Worm (Caenorhabditis elegans) whole organism, young adult: ENCODE results near the gene F22D3.4.

Experiments used
- F10E7.11 ChIP-seq: sonication (generic microtip); optimal IDR thresholded peaks from 2 replicates; lab custom pipeline; 2017; ENCODE audit warnings: mild to moderate bottlenecking, missing genetic modification characterization, moderate library complexity, missing compliant biosample characterization
- F22D6.2 ChIP-seq: sonication (generic microtip); optimal IDR thresholded peaks from 2 replicates; lab custom pipeline; 2016; ENCODE audit warnings: mild to moderate bottlenecking, missing genetic modification characterization, missing compliant biosample characterization
- F55B11.4 ChIP-seq: sonication (generic microtip); optimal IDR thresholded peaks from 2 replicates; lab custom pipeline; 2016; ENCODE audit warnings: missing compliant biosample characterization, missing genetic modification characterization, borderline replicate concordance; ENCODE audit not compliant: insufficient read depth
- F57A8.1 ChIP-seq: fragments of 200-800 bp; sonication (Bioruptor generic); optimal IDR thresholded peaks from 2 replicates; lab custom pipeline; 2018; ENCODE audit warnings: mild to moderate bottlenecking, missing genetic modification characterization, moderate library complexity, missing compliant biosample characterization
- F57C9.4 ChIP-seq: sonication (generic microtip); optimal IDR thresholded peaks from 2 replicates; lab custom pipeline; 2017; ENCODE audit warnings: mild to moderate bottlenecking, missing genetic modification characterization, missing compliant biosample characterization
- T26A5.8 ChIP-seq: sonication (generic microtip); optimal IDR thresholded peaks from 2 replicates; lab custom pipeline; 2016; ENCODE audit warnings: missing genetic modification characterization, missing compliant biosample characterization
- Y53F4B.3 ChIP-seq: fragments of 200-800 bp; sonication (Bioruptor generic); IDR thresholded peaks from 2 replicates; pipeline ENCODE4 v1.3.6; 2022; ENCODE audit warnings: missing genetic modification reagents, missing genetic modification characterization, missing compliant biosample characterization
- Y56A3A.18 ChIP-seq: fragments of 200-800 bp; sonication (Bioruptor generic); IDR thresholded peaks from 2 replicates; pipeline ENCODE4 v1.3.6; 2022; ENCODE audit warnings: missing genetic modification reagents, missing genetic modification characterization, missing compliant biosample characterization
- Y79H2A.3 ChIP-seq: fragments of 200-800 bp; sonication (Bioruptor generic); conservative IDR thresholded peaks from 2 replicates; pipeline ENCODE4 v1.3.6; 2022; ENCODE audit warnings: missing genetic modification reagents, missing genetic modification characterization, missing compliant biosample characterization
- aptf-2 ChIP-seq: fragments of 200-800 bp; sonication (Bioruptor generic); conservative IDR thresholded peaks from 2 replicates; pipeline ENCODE4 v1.3.6; 2022; ENCODE audit warnings: missing genetic modification reagents, missing genetic modification characterization, missing compliant biosample characterization
- aptf-3 ChIP-seq: fragments of 200-800 bp; sonication (Bioruptor generic); IDR thresholded peaks from 2 replicates; pipeline ENCODE4 v1.3.6; 2022; ENCODE audit warnings: missing genetic modification characterization, missing compliant biosample characterization
- atf-7 ChIP-seq: sonication (generic microtip); optimal IDR thresholded peaks from 2 replicates; lab custom pipeline; 2017; ENCODE audit warnings: mild to moderate bottlenecking, missing genetic modification characterization, missing compliant biosample characterization
- bed-1 ChIP-seq: fragments of 200-800 bp; sonication (Bioruptor generic); IDR thresholded peaks from 2 replicates; pipeline ENCODE4 v1.3.6; 2022; ENCODE audit warnings: missing genetic modification reagents, missing genetic modification characterization, missing compliant biosample characterization
- bed-2 ChIP-seq: fragments of 200-800 bp; sonication (Bioruptor generic); IDR thresholded peaks from 2 replicates; pipeline ENCODE4 v1.3.6; 2022; ENCODE audit warnings: missing genetic modification reagents, missing genetic modification characterization, missing compliant biosample characterization
- cebp-1 ChIP-seq, 2 experiments: fragments of 200-800 bp in 1 of 2; sonication (Bioruptor generic) in 1 of 2; sonication (generic microtip) in 1 of 2; IDR thresholded peaks in 1 of 2; optimal IDR thresholded peaks in 1 of 2; 2 replicates each; pipeline versions ENCODE4 v1.3.6 to Lab custom; 2017 to 2022; ENCODE audit warnings: missing compliant biosample characterization in 2 of 2, missing genetic modification characterization in 2 of 2, mild to moderate bottlenecking in 1 of 2, missing genetic modification reagents in 1 of 2, moderate library complexity in 1 of 2
- ceh-40 ChIP-seq: fragments of 200-800 bp; sonication (Bioruptor generic); IDR thresholded peaks from 2 replicates; pipeline ENCODE4 v1.3.6; 2022; ENCODE audit warnings: missing genetic modification characterization, missing compliant biosample characterization
- ceh-91 ChIP-seq: fragments of 200-800 bp; sonication (Bioruptor generic); IDR thresholded peaks from 2 replicates; pipeline ENCODE4 v1.3.6; 2022; ENCODE audit warnings: missing genetic modification reagents, missing genetic modification characterization, missing compliant biosample characterization
- dox-1 ChIP-seq: fragments of 200-800 bp; sonication (Bioruptor generic); IDR thresholded peaks from 2 replicates; pipeline ENCODE4 v1.3.6; 2022; ENCODE audit warnings: missing genetic modification reagents, missing genetic modification characterization, missing compliant biosample characterization
- dpl-1 ChIP-seq: fragments of 150-350 bp; optimal IDR thresholded peaks from 2 replicates; lab custom pipeline; 2014; ENCODE audit warnings: missing biosample characterization, missing genetic modification reagents, missing genetic modification characterization
- efl-1 ChIP-seq: fragments of 150-350 bp; optimal IDR thresholded peaks from 2 replicates; lab custom pipeline; 2014; ENCODE audit warnings: missing biosample characterization, missing genetic modification reagents, missing genetic modification characterization
- egl-18 ChIP-seq: fragments of 200-800 bp; sonication (Bioruptor generic); IDR thresholded peaks from 2 replicates; pipeline ENCODE4 v1.3.6; 2022; ENCODE audit warnings: missing genetic modification reagents, missing genetic modification characterization, missing compliant biosample characterization
- hlh-26 ChIP-seq: fragments of 200-800 bp; sonication (Bioruptor generic); conservative IDR thresholded peaks from 2 replicates; pipeline ENCODE4 v1.3.6; 2022; ENCODE audit warnings: missing genetic modification reagents, missing genetic modification characterization, missing compliant biosample characterization
- hsf-1 ChIP-seq: fragments of 200-800 bp; sonication (Bioruptor generic); IDR thresholded peaks from 2 replicates; pipeline ENCODE4 v1.3.6; 2022; ENCODE audit warnings: missing genetic modification reagents, missing genetic modification characterization, missing compliant biosample characterization
- lin-40 ChIP-seq: sonication (generic microtip); optimal IDR thresholded peaks from 2 replicates; lab custom pipeline; 2016; ENCODE audit warnings: missing genetic modification characterization, mild to moderate bottlenecking, missing compliant biosample characterization, missing genotype, missing genetic modification reagents
- lin-54 ChIP-seq: fragments of 200-800 bp; sonication (Bioruptor generic); optimal IDR thresholded peaks from 2 replicates; lab custom pipeline; 2018; ENCODE audit warnings: mild to moderate bottlenecking, missing genetic modification characterization, missing compliant biosample characterization
- madf-8 ChIP-seq: fragments of 200-800 bp; sonication (Bioruptor generic); conservative IDR thresholded peaks from 2 replicates; pipeline ENCODE4 v1.3.6; 2022; ENCODE audit warnings: missing genetic modification reagents, missing genetic modification characterization, missing compliant biosample characterization
- mes-4 ChIP-seq: sonication (generic microtip); optimal IDR thresholded peaks from 2 replicates; lab custom pipeline; 2016; ENCODE audit warnings: missing genotype, missing genetic modification characterization, missing compliant biosample characterization
- nhr-27 ChIP-seq: fragments of 200-800 bp; sonication (Bioruptor generic); optimal IDR thresholded peaks from 2 replicates; lab custom pipeline; 2018; ENCODE audit warnings: mild to moderate bottlenecking, missing genetic modification characterization, moderate library complexity, missing compliant biosample characterization
- pbrm-1 ChIP-seq: fragments of 200-800 bp; sonication (Bioruptor generic); IDR thresholded peaks from 2 replicates; pipeline ENCODE4 v1.3.6; 2022; ENCODE audit warnings: missing genetic modification reagents, missing genetic modification characterization, missing compliant biosample characterization
- rec-8 ChIP-seq, 2 experiments: sonication (generic microtip); optimal IDR thresholded peaks; 2 replicates each; lab custom pipeline; 2016; ENCODE audit warnings: mild to moderate bottlenecking in 2 of 2, missing genetic modification characterization in 2 of 2, missing genetic modification reagents in 2 of 2, missing genotype in 2 of 2, missing biosample characterization in 1 of 2, missing compliant biosample characterization in 1 of 2, moderate library complexity in 1 of 2
- somi-1 ChIP-seq: fragments of 200-800 bp; sonication (Bioruptor generic); optimal IDR thresholded peaks from 2 replicates; lab custom pipeline; 2018; ENCODE audit warnings: mild to moderate bottlenecking, missing genetic modification characterization, missing compliant biosample characterization
- tbp1 ChIP-seq: fragments of 200-800 bp; sonication (Bioruptor generic); optimal IDR thresholded peaks from 2 replicates; lab custom pipeline; 2018; ENCODE audit warnings: mild to moderate bottlenecking, missing genetic modification characterization, missing compliant biosample characterization
- tlf-1 ChIP-seq: fragments of 200-800 bp; sonication (Bioruptor generic); optimal IDR thresholded peaks from 2 replicates; lab custom pipeline; 2018; ENCODE audit warnings: mild to moderate bottlenecking, missing genetic modification characterization, missing compliant biosample characterization
- unc-130 ChIP-seq: sonication (generic microtip); optimal IDR thresholded peaks from 2 replicates; lab custom pipeline; 2016; ENCODE audit warnings: missing genetic modification reagents, missing genetic modification characterization, missing compliant biosample characterization
- unc-62 ChIP-seq: fragments of 150-350 bp; optimal IDR thresholded peaks from 2 replicates; lab custom pipeline; 2014; ENCODE audit warnings: missing biosample characterization, missing genetic modification reagents, missing genetic modification characterization
- ztf-18 ChIP-seq: sonication (generic microtip); optimal IDR thresholded peaks from 2 replicates; lab custom pipeline; 2016; ENCODE audit warnings: missing genotype, mild to moderate bottlenecking, missing genetic modification characterization, missing compliant biosample characterization
- ztf-22 ChIP-seq: fragments of 200-800 bp; sonication (Bioruptor generic); optimal IDR thresholded peaks from 2 replicates; lab custom pipeline; 2018; ENCODE audit warnings: mild to moderate bottlenecking, missing genetic modification characterization, moderate library complexity, missing compliant biosample characterization

Gene F22D3.4

DNA sequence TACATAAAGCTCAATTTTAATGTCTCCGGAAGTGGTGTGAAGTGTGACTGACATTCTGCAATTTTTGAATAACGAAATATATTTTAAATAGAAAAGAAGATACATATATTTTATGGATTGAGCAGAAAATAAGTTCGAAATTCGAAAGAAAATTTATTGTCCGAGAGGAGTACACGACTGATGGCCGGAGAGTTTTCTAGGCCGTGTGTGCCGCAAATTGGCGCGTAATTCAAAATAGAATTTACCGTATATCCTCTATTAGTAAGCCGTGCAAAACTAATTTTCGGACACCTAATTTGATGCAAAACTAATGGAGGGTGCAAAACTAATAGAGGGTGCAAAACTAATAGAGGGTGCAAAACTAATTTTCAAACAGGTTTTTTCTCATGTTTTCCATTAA lies 14.1 kb downstream of the F22D3.4 start, which contains the start of gene cyn-10 (continued):
- TF ChIP-seq ztf-18 (no peak), egl-18 (0 out of 2 replicates have a peak, but pooled peaks have one; percentile 54), tbp1 (GFP tag; lab: Kevin White, UChicago) (no peak), Y53F4B.3 (GFP tag; lab: Robert Waterston, UW) (no peak), efl-1 (GFP tag; lab: Kevin White, UChicago) (peak; percentile 65), Y56A3A.18 (GFP tag; lab: Robert Waterston, UW) (no peak), madf-8 (GFP tag; lab: Robert Waterston, UW) (peak; percentile 68), aptf-2 (GFP tag; lab: Robert Waterston, UW) (no peak), Y79H2A.3 (no peak), nhr-27 (tag; lab: Kevin White, UChicago) (no peak), unc-130 (GFP tag; lab: Kevin White, UChicago) (peak; percentile 84), somi-1 (GFP tag; lab: Kevin White, UChicago) (no peak), ceh-91 (GFP tag; lab: Robert Waterston, UW) (peak; percentile 51), hlh-26 (GFP tag; lab: Robert Waterston, UW) (no peak), bed-1 (0 out of 2 replicates have a peak, but pooled peaks have one; percentile 36), pbrm-1 (peak; percentile 72; the same call in 1 of the 2 replicates), atf-7 (tag; lab: Kevin White, UChicago) (peak; percentile 21), hsf-1 (GFP tag; lab: Robert Waterston, UW) (peak; percentile 54), ceh-40 (no peak), F22D6.2 (tag; lab: Kevin White, UChicago) (peak; percentile 71), aptf-3 (GFP tag; lab: Robert Waterston, UW) (no peak), T26A5.8 (tag; lab: Kevin White, UChicago) (no peak), cebp-1 (GFP tag; IDR thresholded peaks at IDR 0.05; lab: Robert Waterston, UW) (no peak), cebp-1 (tag; optimal IDR thresholded peaks at IDR 0.05; lab: Kevin White, UChicago) (no peak), dox-1 (no peak; the same call in 1 of the 2 replicates), mes-4 (tag; lab: Kevin White, UChicago) (no peak), dpl-1 (GFP tag; lab: Kevin White, UChicago) (peak; percentile 68), lin-40 (tag; lab: Kevin White, UChicago) (peak; percentile 53), unc-62 (GFP tag; lab: Kevin White, UChicago) (no peak), ztf-22 (no peak), F10E7.11 (tag; lab: Kevin White, UChicago) (peak; percentile 56), tlf-1 (GFP tag; lab: Kevin White, UChicago) (no peak), bed-2 (GFP tag; lab: Robert Waterston, UW) (peak; percentile 82; the same call in 1 of the 2 replicates), F55B11.4 (tag; lab: Kevin White, UChicago) (no peak), F57A8.1 (GFP tag; lab: Kevin White, UChicago) (no peak), F57C9.4 (no peak), lin-54 (peak; percentile 94), rec-8 (tag; optimal IDR thresholded peaks at IDR 0.05; lab: Kevin White, UChicago) (peak; percentile 28 to 61)

DNA sequence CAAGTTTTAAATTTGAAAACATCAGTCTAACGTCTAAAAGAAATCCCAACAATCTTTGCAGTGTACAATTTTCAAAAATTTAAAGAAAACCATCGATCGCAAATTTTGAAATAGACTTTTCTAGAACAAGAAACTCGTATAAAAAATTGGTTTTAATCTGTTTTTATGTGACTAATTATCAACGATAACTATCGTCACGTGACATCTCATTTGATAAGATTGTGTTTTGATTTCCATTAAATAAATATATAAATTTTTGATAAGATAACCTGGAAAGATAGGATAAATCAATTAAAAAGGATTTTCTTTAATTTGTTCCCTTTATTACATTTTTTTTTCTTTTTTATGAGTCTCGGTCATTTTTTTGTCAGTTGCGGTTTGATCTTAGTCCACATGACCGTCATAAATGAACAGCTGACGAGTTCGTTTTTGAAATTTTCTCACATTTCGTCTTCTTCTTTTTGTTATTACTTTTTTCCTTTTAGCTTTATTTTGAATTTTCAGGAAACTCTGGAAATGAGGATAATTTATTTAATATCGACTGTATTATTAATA lies 17.8 kb downstream of the F22D3.4 start, which contains the start of gene asm-1:
Gene asm-1, plus strand, starts transcription at position 505 of the 555 bp plus-strand sequence.
- TF ChIP-seq atf-7 (tag; lab: Kevin White, UChicago) = no peak
- TF ChIP-seq somi-1 (GFP tag; lab: Kevin White, UChicago) = peak; percentile 46
